Fruit fly (Drosophila melanogaster) whole organism, embryonic: ENCODE results near the gene Hsp70Ab.

Source experiments
- Asciz ChIP-seq: fragments of 200-800 bp; sonication (Bioruptor generic); optimal IDR thresholded peaks from 2 replicates; lab custom pipeline; 2017; ENCODE audit warnings: missing biosample characterization, mild to moderate bottlenecking, missing genetic modification characterization, missing genetic modification reagents
- CG10267 ChIP-seq: fragments of 200-800 bp; sonication (Bioruptor generic); optimal IDR thresholded peaks from 2 replicates; lab custom pipeline; 2018; ENCODE audit warnings: missing biosample characterization, mild to moderate bottlenecking, missing genetic modification characterization, moderate library complexity
- CG10543 ChIP-seq: fragments of 200-800 bp; sonication (Bioruptor generic); optimal IDR thresholded peaks from 3 replicates; lab custom pipeline; 2017; ENCODE audit warnings: missing biosample characterization, mild to moderate bottlenecking, missing genetic modification characterization, moderate library complexity
- CG11504 ChIP-seq: fragments of 200-800 bp; sonication (Bioruptor generic); optimal IDR thresholded peaks from 3 replicates; lab custom pipeline; 2019; ENCODE audit warnings: missing biosample characterization, mild to moderate bottlenecking, missing genetic modification characterization, moderate library complexity
- CG11696 ChIP-seq: fragments of 200-800 bp; sonication (Bioruptor generic); IDR thresholded peaks from 2 replicates; pipeline ENCODE4 v1.3.6; 2022; ENCODE audit warnings: missing biosample characterization, missing genetic modification characterization
- CG12219 ChIP-seq: fragments of 200-800 bp; sonication (Bioruptor generic); optimal IDR thresholded peaks from 3 replicates; lab custom pipeline; 2018; ENCODE audit warnings: missing biosample characterization, mild to moderate bottlenecking, missing genetic modification characterization
- CG12299 ChIP-seq: fragments of 200-800 bp; sonication (Bioruptor generic); optimal IDR thresholded peaks from 2 replicates; lab custom pipeline; 2018; ENCODE audit warnings: missing biosample characterization, mild to moderate bottlenecking, missing genetic modification characterization
- CG12391 ChIP-seq: fragments of 200-800 bp; sonication (Bioruptor generic); optimal IDR thresholded peaks from 3 replicates; lab custom pipeline; 2018; ENCODE audit warnings: missing biosample characterization, mild to moderate bottlenecking, missing genetic modification characterization, moderate library complexity
- CG12744 ChIP-seq: fragments of 200-800 bp; sonication (Bioruptor generic); optimal IDR thresholded peaks from 2 replicates; lab custom pipeline; 2016; ENCODE audit warnings: missing biosample characterization, missing genetic modification characterization
- CG13894 ChIP-seq: fragments of 200-800 bp; sonication (Bioruptor generic); optimal IDR thresholded peaks from 3 replicates; lab custom pipeline; 2018; ENCODE audit warnings: missing biosample characterization, mild to moderate bottlenecking, missing genetic modification characterization, moderate library complexity
- CG33557 ChIP-seq: fragments of 200-800 bp; sonication (Bioruptor generic); optimal IDR thresholded peaks from 2 replicates; lab custom pipeline; 2019; ENCODE audit warnings: missing biosample characterization, mild to moderate bottlenecking, missing genetic modification characterization, moderate library complexity
- CG6683 ChIP-seq: fragments of 200-800 bp; sonication (Bioruptor generic); optimal IDR thresholded peaks from 2 replicates; lab custom pipeline; 2017; ENCODE audit warnings: missing biosample characterization, mild to moderate bottlenecking, missing genetic modification characterization, missing genetic modification reagents
- CG6854 ChIP-seq: fragments of 200-800 bp; sonication (Bioruptor generic); optimal IDR thresholded peaks from 3 replicates; lab custom pipeline; 2017; ENCODE audit warnings: missing biosample characterization, mild to moderate bottlenecking, missing genetic modification characterization
- CG8281 ChIP-seq: fragments of 200-800 bp; sonication (Bioruptor generic); optimal IDR thresholded peaks from 2 replicates; lab custom pipeline; 2018; ENCODE audit warnings: missing biosample characterization, mild to moderate bottlenecking, missing genetic modification characterization, moderate library complexity
- CG8290 ChIP-seq, 3 experiments: fragments of 200-800 bp; sonication (Bioruptor generic); optimal IDR thresholded peaks; 2 replicates each; lab custom pipeline; 2016 to 2019; ENCODE audit warnings: missing biosample characterization in 3 of 3, missing genetic modification characterization in 3 of 3, mild to moderate bottlenecking in 2 of 3, moderate library complexity in 1 of 3
- CG9797 ChIP-seq: fragments of 200-800 bp; sonication (Bioruptor generic); optimal IDR thresholded peaks from 3 replicates; lab custom pipeline; 2018; ENCODE audit warnings: missing biosample characterization, mild to moderate bottlenecking, missing genetic modification characterization
- CG9817 ChIP-seq: fragments of 200-800 bp; sonication (Bioruptor generic); optimal IDR thresholded peaks from 2 replicates; lab custom pipeline; 2018; ENCODE audit warnings: missing biosample characterization, mild to moderate bottlenecking, missing genetic modification characterization, moderate library complexity
- Dp ChIP-seq: fragments of 200-800 bp; sonication (Bioruptor generic); optimal IDR thresholded peaks from 2 replicates; lab custom pipeline; 2018; ENCODE audit warnings: missing biosample characterization, mild to moderate bottlenecking, missing genetic modification characterization, moderate library complexity
- Fer1 ChIP-seq: fragments of 200-800 bp; sonication (Bioruptor generic); optimal IDR thresholded peaks from 2 replicates; lab custom pipeline; 2017; ENCODE audit warnings: missing biosample characterization, mild to moderate bottlenecking, missing genetic modification characterization
- HLHmδ ChIP-seq: fragments of 200-800 bp; sonication (Bioruptor generic); optimal IDR thresholded peaks from 2 replicates; lab custom pipeline; 2018; ENCODE audit warnings: missing biosample characterization, mild to moderate bottlenecking, missing genetic modification characterization, moderate library complexity
- HmgZ ChIP-seq: fragments of 200-800 bp; sonication (Bioruptor generic); optimal IDR thresholded peaks from 2 replicates; lab custom pipeline; 2018; ENCODE audit warnings: missing biosample characterization, mild to moderate bottlenecking, missing genetic modification characterization
- Hmx ChIP-seq: fragments of 200-800 bp; sonication (Bioruptor generic); optimal IDR thresholded peaks from 2 replicates; lab custom pipeline; 2016; ENCODE audit warnings: missing biosample characterization, missing genetic modification characterization
- Kr ChIP-seq: fragments of 200-800 bp; sonication (Bioruptor generic); optimal IDR thresholded peaks from 2 replicates; lab custom pipeline; 2017; ENCODE audit warnings: missing biosample characterization, mild to moderate bottlenecking, missing genetic modification characterization
- Lhr ChIP-seq: fragments of 200-800 bp; sonication (Bioruptor generic); optimal IDR thresholded peaks from 3 replicates; lab custom pipeline; 2017; ENCODE audit warnings: mild to moderate bottlenecking, missing biosample characterization, missing genetic modification reagents, missing genetic modification characterization
- MESR4 ChIP-seq: fragments of 200-800 bp; sonication (Bioruptor generic); optimal IDR thresholded peaks from 2 replicates; lab custom pipeline; 2018; ENCODE audit warnings: missing biosample characterization, mild to moderate bottlenecking, missing genetic modification characterization, moderate library complexity
- Max ChIP-seq: fragments of 200-800 bp; sonication (Bioruptor generic); optimal IDR thresholded peaks from 2 replicates; lab custom pipeline; 2016; ENCODE audit warnings: missing biosample characterization, mild to moderate bottlenecking, missing genetic modification characterization
- Med ChIP-seq: fragments of 200-800 bp; sonication (Bioruptor generic); peaks from one replicate; lab custom pipeline; 2016; ENCODE audit warnings: missing biosample characterization, missing genetic modification characterization, mild to moderate bottlenecking, inconsistent platforms, moderate library complexity
- Myb ChIP-seq: fragments of 200-800 bp; sonication (Bioruptor generic); optimal IDR thresholded peaks from 2 replicates; lab custom pipeline; 2016; ENCODE audit warnings: missing biosample characterization, missing genetic modification characterization
- NC2β ChIP-seq: fragments of 200-800 bp; sonication (Bioruptor generic); optimal IDR thresholded peaks from 2 replicates; lab custom pipeline; 2016; ENCODE audit warnings: missing biosample characterization, missing genetic modification characterization
- Usf ChIP-seq: fragments of 200-800 bp; sonication (Bioruptor generic); optimal IDR thresholded peaks from 2 replicates; lab custom pipeline; 2017; ENCODE audit warnings: missing genotype, missing biosample characterization, missing genetic modification characterization
- br ChIP-seq: fragments of >200 bp; optimal IDR thresholded peaks from 2 replicates; lab custom pipeline; 2017
- crol ChIP-seq: fragments of 200-800 bp; sonication (Bioruptor generic); IDR thresholded peaks from 2 replicates; pipeline ENCODE4 v1.3.6; 2022; ENCODE audit warnings: missing biosample characterization, missing genetic modification characterization
- ewg ChIP-seq: fragments of 200-800 bp; sonication (Bioruptor generic); optimal IDR thresholded peaks from 3 replicates; lab custom pipeline; 2017; ENCODE audit warnings: mild to moderate bottlenecking, missing biosample characterization, missing genetic modification reagents, missing genetic modification characterization
- fd64A ChIP-seq: fragments of 200-800 bp; sonication (Bioruptor generic); optimal IDR thresholded peaks from 3 replicates; lab custom pipeline; 2018; ENCODE audit warnings: missing biosample characterization, mild to moderate bottlenecking, missing genetic modification characterization
- ftz-f1 ChIP-seq: fragments of 200-800 bp; sonication (Bioruptor generic); optimal IDR thresholded peaks from 2 replicates; lab custom pipeline; 2016; ENCODE audit warnings: missing biosample characterization, missing genetic modification characterization
- knrl ChIP-seq: fragments of 200-800 bp; sonication (Bioruptor generic); IDR thresholded peaks from 3 replicates; pipeline ENCODE4 v1.3.6; 2022; ENCODE audit warnings: missing biosample characterization, missing genetic modification characterization; ENCODE audit not compliant: partially characterized antibody
- mirr ChIP-seq: fragments of 200-800 bp; sonication (Bioruptor generic); optimal IDR thresholded peaks from 3 replicates; lab custom pipeline; 2018; ENCODE audit warnings: missing biosample characterization, mild to moderate bottlenecking, missing genetic modification characterization
- nerfin-2 ChIP-seq: fragments of 200-800 bp; sonication (Bioruptor generic); IDR thresholded peaks from 2 replicates; pipeline ENCODE4 v1.3.6; 2022; ENCODE audit warnings: missing biosample characterization, missing genetic modification characterization; ENCODE audit not compliant: partially characterized antibody
- nom ChIP-seq: fragments of 200-800 bp; sonication (Bioruptor generic); optimal IDR thresholded peaks from 2 replicates; lab custom pipeline; 2017; ENCODE audit warnings: missing biosample characterization, missing genetic modification characterization, mild to moderate bottlenecking, moderate library complexity, missing genetic modification reagents
- onecut ChIP-seq: fragments of 200-800 bp; sonication (Bioruptor generic); IDR thresholded peaks from 2 replicates; pipeline ENCODE4 v1.3.6; 2022; ENCODE audit warnings: missing biosample characterization, missing genetic modification characterization
- pfk ChIP-seq: fragments of 200-800 bp; sonication (Bioruptor generic); optimal IDR thresholded peaks from 2 replicates; lab custom pipeline; 2018; ENCODE audit warnings: missing biosample characterization, mild to moderate bottlenecking, missing genetic modification characterization, moderate library complexity
- sd ChIP-seq: fragments of 200-800 bp; sonication (Bioruptor generic); optimal IDR thresholded peaks from 3 replicates; lab custom pipeline; 2018; ENCODE audit warnings: missing biosample characterization, mild to moderate bottlenecking, missing genetic modification characterization, moderate library complexity
- slbo ChIP-seq: fragments of 200-800 bp; sonication (Bioruptor generic); IDR thresholded peaks from 2 replicates; pipeline ENCODE4 v1.3.6; 2022; ENCODE audit warnings: missing biosample characterization, missing genetic modification characterization
- sqz ChIP-seq: fragments of 200-800 bp; sonication (Bioruptor generic); optimal IDR thresholded peaks from 3 replicates; lab custom pipeline; 2018; ENCODE audit warnings: missing biosample characterization, mild to moderate bottlenecking, missing genetic modification characterization
- tll ChIP-seq, 2 experiments: fragments of 200-800 bp in 1 of 2; fragments of >200 bp in 1 of 2; sonication (Bioruptor generic) in 1 of 2; optimal IDR thresholded peaks; 2 replicates each; lab custom pipeline; 2017 to 2019; ENCODE audit warnings: missing biosample characterization in 2 of 2, missing genetic modification characterization in 2 of 2, mild to moderate bottlenecking in 1 of 2, moderate library complexity in 1 of 2
- tna ChIP-seq: fragments of 200-800 bp; sonication (Bioruptor generic); IDR thresholded peaks from 2 replicates; pipeline ENCODE4 v1.3.6; 2022; ENCODE audit warnings: missing biosample characterization, missing genetic modification characterization; ENCODE audit not compliant: partially characterized antibody
- twi ChIP-seq: fragments of 200-800 bp; optimal IDR thresholded peaks from 2 replicates; lab custom pipeline; 2019; ENCODE audit warnings: missing biosample characterization, mild to moderate bottlenecking, missing genetic modification characterization, moderate library complexity
- zen ChIP-seq: fragments of 200-800 bp; sonication (Bioruptor generic); optimal IDR thresholded peaks from 3 replicates; lab custom pipeline; 2018; ENCODE audit warnings: missing biosample characterization, mild to moderate bottlenecking, missing genetic modification characterization, moderate library complexity

Hsp70Ab gene

DNA sequence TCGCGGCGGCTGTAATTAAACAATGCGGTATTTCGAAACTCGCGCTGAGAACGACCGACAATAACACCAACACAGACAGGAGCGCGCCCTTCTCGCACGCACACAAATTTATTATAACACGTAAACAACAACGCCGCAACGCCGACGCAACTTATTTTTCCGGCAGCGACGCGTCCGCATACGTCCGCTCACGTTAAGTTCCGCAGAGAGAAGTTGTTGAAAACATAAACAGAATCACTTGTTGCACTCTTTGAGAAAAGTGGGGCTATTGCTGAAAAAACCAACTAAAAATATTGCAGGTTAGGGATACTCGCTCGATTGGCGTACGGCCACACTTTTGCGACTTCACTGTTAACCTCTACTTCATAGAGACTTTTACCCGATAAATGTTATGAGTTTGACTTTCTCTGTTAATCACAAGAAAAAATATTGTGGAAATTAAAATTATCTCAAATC, 9.4 kb upstream of the Hsp70Ab start, which contains the start of gene Cad87A (continued):
- TF ChIP-seq CG10543 (peak; percentile 69), MESR4 (GFP tag; lab: Kevin White, UChicago) (peak; percentile 29), crol (GFP tag; lab: Robert Waterston, UW) (no peak), CG6683 (GFP tag; lab: Kevin White, UChicago) (no peak), sd (peak; percentile 71), CG10267 (peak; percentile 49), nerfin-2 (no peak), CG8290 (GFP tag; optimal IDR thresholded peaks at IDR 0.05; lab: Kevin White, UChicago) (no peak), CG8290 (tag; optimal IDR thresholded peaks at IDR 0.05; lab: Kevin White, UChicago) (peak in 1 of 2 experiments; percentile 65), CG11504 (tag; lab: Kevin White, UChicago) (peak; percentile 38), CG12299 (tag; lab: Kevin White, UChicago) (peak; percentile 57), nom (GFP tag; lab: Kevin White, UChicago) (peak; percentile 77), twi (tag; lab: Kevin White, UChicago) (no peak), Med (GFP tag; lab: Kevin White, UChicago) (peak; percentile 91), Kr (GFP tag; lab: Kevin White, UChicago) (no peak), CG9817 (no peak), br (lab: Kevin White, UChicago) (no peak), NC2β (GFP tag; lab: Kevin White, UChicago) (peak; percentile 39), CG12219 (GFP tag; lab: Kevin White, UChicago) (peak; percentile 9), Max (GFP tag; lab: Kevin White, UChicago) (peak; percentile 53), CG13894 (tag; lab: Kevin White, UChicago) (peak; percentile 52), Lhr (GFP tag; lab: Kevin White, UChicago) (peak; percentile 25), CG33557 (GFP tag; lab: Kevin White, UChicago) (no peak), Dp (peak; percentile 53), fd64A (peak; percentile 61), CG11696 (no peak), mirr (peak; percentile 67), knrl (GFP tag; lab: Robert Waterston, UW) (no peak), zen (tag; lab: Kevin White, UChicago) (peak; percentile 62), Fer1 (GFP tag; lab: Kevin White, UChicago) (peak; percentile 41), CG9797 (GFP tag; lab: Kevin White, UChicago) (peak; percentile 91), CG12744 (GFP tag; lab: Kevin White, UChicago) (no peak), CG6854 (GFP tag; lab: Kevin White, UChicago) (no peak), ewg (GFP tag; lab: Kevin White, UChicago) (peak; percentile 13), onecut (GFP tag; lab: Robert Waterston, UW) (peak; percentile 54), HmgZ (tag; lab: Kevin White, UChicago) (no peak), ftz-f1 (peak; percentile 60)

DNA sequence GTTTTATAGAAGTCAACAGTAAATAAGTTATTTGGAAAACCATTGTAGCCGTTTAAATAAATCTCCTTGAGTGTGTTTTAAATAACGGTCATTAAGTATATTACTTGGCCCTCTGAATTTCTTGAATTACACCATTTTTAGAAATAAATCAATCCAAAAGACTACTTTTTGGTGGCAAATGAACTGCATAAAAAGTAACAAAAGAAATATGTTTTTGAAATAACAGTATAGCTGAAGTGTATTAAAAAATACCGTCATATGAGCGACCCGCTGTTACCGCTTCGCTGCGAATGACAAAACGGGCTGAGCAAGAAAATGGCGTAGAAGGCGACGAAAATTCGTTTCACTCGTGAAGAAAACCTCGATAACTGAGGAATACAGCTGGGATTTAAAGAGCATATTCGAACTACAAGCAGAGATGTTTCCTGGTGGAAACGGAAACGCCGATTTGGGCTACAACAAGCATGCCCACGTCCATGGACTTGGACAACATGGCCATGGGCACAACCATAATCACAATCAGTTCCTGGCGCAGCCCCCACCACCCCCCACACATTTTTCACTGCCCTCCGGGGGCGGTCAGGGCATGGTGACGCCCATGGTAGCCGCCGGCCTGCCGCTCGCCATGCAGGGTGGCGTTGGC, 8.8 kb upstream of the Hsp70Ab start, which contains the start of gene CG31211:
CG31211 (plus strand) TSS at position 294 of the 643 bp plus-strand sequence.
- TF ChIP-seq CG8281 (tag; lab: Kevin White, UChicago) (no peak), CG12391 (tag; lab: Kevin White, UChicago) (peak; percentile 41), Asciz (peak; percentile 28), ewg (GFP tag; lab: Kevin White, UChicago) (no peak), Usf (GFP tag; lab: Kevin White, UChicago) (no peak), slbo (no peak), tll (GFP tag; optimal IDR thresholded peaks at IDR 0.05; lab: Kevin White, UChicago) (peak in 1 of 2 experiments; percentile 70), HLHmδ (GFP tag; lab: Kevin White, UChicago) (no peak), CG12744 (GFP tag; lab: Kevin White, UChicago) (no peak), Hmx (GFP tag; lab: Kevin White, UChicago) (no peak), sd (no peak), Kr (GFP tag; lab: Kevin White, UChicago) (no peak), Dp (peak; percentile 54), tna (no peak), Myb (peak; percentile 65), sqz (GFP tag; lab: Kevin White, UChicago) (no peak), pfk (GFP tag; lab: Kevin White, UChicago) (no peak)
